Worm (Caenorhabditis elegans): ENCODE results near the gene str-206.
A peak's percentile ranks its signal among the peaks of the same experiment; 100 is the strongest.

ce11 chrV:6223315-6224018 lies 5.5 kb downstream of the str-206 start:
- TF ChIP-seq snpc-4 (GFP tag; optimal IDR thresholded peaks at IDR 0.05) (no peak), snpc-4 (tag; optimal IDR thresholded peaks at IDR 0.05) (no peak), lin-35 (GFP tag; optimal IDR thresholded peaks at IDR 0.05) (peak in 1 of 3 experiments; percentile 47), efl-1 (GFP tag; optimal IDR thresholded peaks at IDR 0.05) (no peak), pha-4 (tag; optimal IDR thresholded peaks at IDR 0.05) (no peak), nfya-1 (tag; optimal IDR thresholded peaks at IDR 0.05; ENCODE audit: borderline replicate concordance, insufficient read depth) (no peak), rcor-1 (GFP tag; IDR thresholded peaks at IDR 0.05) (no peak), unc-62 (GFP tag; optimal IDR thresholded peaks at IDR 0.05) (no peak), dpl-1 (GFP tag; optimal IDR thresholded peaks at IDR 0.05) (no peak), zfh-2 (GFP tag; conservative IDR thresholded peaks at IDR 0.05) (no peak), sea-2 (GFP tag; IDR thresholded peaks at IDR 0.05) (no peak), T07F8.4 (tag; optimal IDR thresholded peaks at IDR 0.05) (no peak)

Data from whole organism, young adult.